Fruit fly (Drosophila melanogaster) whole organism, prepupa: Measurements from ENCODE around the gene Nepl21.

ENCODE experiments used
- Blimp-1 ChIP-seq: fragments of 200-800 bp; sonication (Bioruptor generic); optimal IDR thresholded peaks from 3 replicates; lab custom pipeline; 2017; ENCODE audit warnings: missing biosample characterization, missing genetic modification characterization, mild to moderate bottlenecking, moderate library complexity, missing genetic modification reagents
- CG11294 ChIP-seq: fragments of 200-800 bp; sonication (Bioruptor generic); IDR thresholded peaks from 2 replicates; pipeline ENCODE4 v1.3.6; 2022; ENCODE audit warnings: missing biosample characterization, missing genetic modification characterization
- CG11902 ChIP-seq: fragments of 200-800 bp; sonication (Bioruptor generic); optimal IDR thresholded peaks from 3 replicates; lab custom pipeline; 2016; ENCODE audit warnings: missing biosample characterization, missing genetic modification characterization
- CG15336 ChIP-seq: fragments of 200-800 bp; sonication (Bioruptor generic); IDR thresholded peaks from 2 replicates; pipeline ENCODE4 v1.3.6; 2022; ENCODE audit warnings: missing biosample characterization, missing genetic modification characterization
- CG1621 ChIP-seq: fragments of 200-800 bp; sonication (Bioruptor generic); optimal IDR thresholded peaks from 3 replicates; lab custom pipeline; 2018; ENCODE audit warnings: missing biosample characterization, mild to moderate bottlenecking, missing genetic modification characterization
- CG16779 ChIP-seq: fragments of 200-800 bp; sonication (Bioruptor generic); optimal IDR thresholded peaks from 3 replicates; lab custom pipeline; 2017; ENCODE audit warnings: missing biosample characterization, mild to moderate bottlenecking, missing genetic modification characterization
- CG3032 ChIP-seq: fragments of 200-800 bp; optimal IDR thresholded peaks from 2 replicates; lab custom pipeline; 2019; ENCODE audit warnings: missing biosample characterization, mild to moderate bottlenecking, missing genetic modification characterization, moderate library complexity
- CG32006 ChIP-seq: fragments of 200-800 bp; sonication (Bioruptor generic); optimal IDR thresholded peaks from 3 replicates; lab custom pipeline; 2017; ENCODE audit warnings: missing biosample characterization, mild to moderate bottlenecking, missing genetic modification characterization
- CG34406 ChIP-seq: fragments of 200-800 bp; sonication (Bioruptor generic); optimal IDR thresholded peaks from 3 replicates; lab custom pipeline; 2016; ENCODE audit warnings: missing biosample characterization, missing genetic modification characterization
- CG3919 ChIP-seq: fragments of 200-800 bp; sonication (Bioruptor generic); optimal IDR thresholded peaks from 3 replicates; lab custom pipeline; 2016; ENCODE audit warnings: missing biosample characterization, missing genetic modification characterization
- CG4318 ChIP-seq: fragments of 200-800 bp; sonication (Bioruptor generic); optimal IDR thresholded peaks from 3 replicates; lab custom pipeline; 2017; ENCODE audit warnings: missing biosample characterization, mild to moderate bottlenecking, missing genetic modification characterization
- CG6163 ChIP-seq: fragments of 200-800 bp; sonication (Bioruptor generic); IDR thresholded peaks from 3 replicates; pipeline ENCODE4 v1.3.6; 2022; ENCODE audit warnings: missing biosample characterization, missing genetic modification characterization
- CG6276 ChIP-seq: fragments of 200-800 bp; sonication (Bioruptor generic); optimal IDR thresholded peaks from 2 replicates; lab custom pipeline; 2017; ENCODE audit warnings: missing biosample characterization, mild to moderate bottlenecking, missing genetic modification characterization
- CG6792 ChIP-seq: fragments of 200-800 bp; sonication (Bioruptor generic); optimal IDR thresholded peaks from 3 replicates; lab custom pipeline; 2016; ENCODE audit warnings: missing biosample characterization, missing genetic modification characterization
- CG6808 ChIP-seq: fragments of 200-800 bp; sonication (Bioruptor generic); optimal IDR thresholded peaks from 3 replicates; lab custom pipeline; 2017; ENCODE audit warnings: missing biosample characterization, missing genetic modification characterization, mild to moderate bottlenecking, moderate library complexity, missing genetic modification reagents
- CG6854 ChIP-seq: fragments of 200-800 bp; sonication (Bioruptor generic); optimal IDR thresholded peaks from 2 replicates; lab custom pipeline; 2017; ENCODE audit warnings: missing biosample characterization, mild to moderate bottlenecking, missing genetic modification characterization
- CG7368 ChIP-seq: fragments of 200-800 bp; sonication (Bioruptor generic); optimal IDR thresholded peaks from 3 replicates; lab custom pipeline; 2016; ENCODE audit warnings: missing biosample characterization, missing genetic modification characterization
- CG8119 ChIP-seq: fragments of 200-800 bp; sonication (Bioruptor generic); IDR thresholded peaks from 3 replicates; pipeline ENCODE4 v1.3.6; 2022; ENCODE audit warnings: missing biosample characterization, missing genetic modification characterization
- CG8319 ChIP-seq: fragments of 200-800 bp; sonication (Bioruptor generic); optimal IDR thresholded peaks from 3 replicates; lab custom pipeline; 2016; ENCODE audit warnings: missing biosample characterization, missing genetic modification characterization
- CG9139 ChIP-seq: fragments of 200-800 bp; sonication (Bioruptor generic); optimal IDR thresholded peaks from 3 replicates; lab custom pipeline; 2017; ENCODE audit warnings: missing biosample characterization, mild to moderate bottlenecking, missing genetic modification characterization
- Eip75B ChIP-seq: fragments of 200-800 bp; sonication (Bioruptor generic); optimal IDR thresholded peaks from 3 replicates; lab custom pipeline; 2016; ENCODE audit warnings: missing biosample characterization, missing genetic modification characterization
- Eip78C ChIP-seq: fragments of 200-800 bp; sonication (Bioruptor generic); peaks from one replicate; lab custom pipeline; 2016; ENCODE audit warnings: missing biosample characterization, missing genetic modification characterization
- Eip93F ChIP-seq: fragments of 200-800 bp; sonication (Bioruptor generic); optimal IDR thresholded peaks from 2 replicates; lab custom pipeline; 2016; ENCODE audit warnings: missing biosample characterization, mild to moderate bottlenecking, missing genetic modification characterization
- Ets96B ChIP-seq: fragments of 200-800 bp; optimal IDR thresholded peaks from 2 replicates; lab custom pipeline; 2019; ENCODE audit warnings: missing biosample characterization, mild to moderate bottlenecking, missing genetic modification characterization, moderate library complexity
- Gug ChIP-seq: fragments of 200-800 bp; sonication (Bioruptor generic); IDR thresholded peaks from 2 replicates; pipeline ENCODE4 v1.3.6; 2022; ENCODE audit warnings: missing biosample characterization, missing genetic modification characterization
- Hr4 ChIP-seq: fragments of 200-800 bp; sonication (Bioruptor generic); optimal IDR thresholded peaks from 3 replicates; lab custom pipeline; 2016; ENCODE audit warnings: missing biosample characterization, missing genetic modification characterization
- Lpt ChIP-seq: fragments of 200-800 bp; sonication (Bioruptor generic); optimal IDR thresholded peaks from 3 replicates; lab custom pipeline; 2016; ENCODE audit warnings: missing biosample characterization, missing genetic modification characterization
- Met ChIP-seq: fragments of 200-800 bp; sonication (Bioruptor generic); optimal IDR thresholded peaks from 3 replicates; lab custom pipeline; 2016; ENCODE audit warnings: missing biosample characterization, missing genetic modification characterization
- OdsH ChIP-seq: fragments of 200-800 bp; sonication (Bioruptor generic); optimal IDR thresholded peaks from 3 replicates; lab custom pipeline; 2016; ENCODE audit warnings: missing biosample characterization, missing genetic modification characterization
- Sox14 ChIP-seq: fragments of 200-800 bp; sonication (Bioruptor generic); optimal IDR thresholded peaks from 3 replicates; lab custom pipeline; 2016; ENCODE audit warnings: missing biosample characterization, missing genetic modification characterization
- Sox15 ChIP-seq: fragments of 200-800 bp; sonication (Bioruptor generic); optimal IDR thresholded peaks from 3 replicates; lab custom pipeline; 2016; ENCODE audit warnings: missing biosample characterization, missing genetic modification characterization
- acj6 ChIP-seq: fragments of 200-800 bp; sonication (Bioruptor generic); optimal IDR thresholded peaks from 3 replicates; lab custom pipeline; 2016; ENCODE audit warnings: missing biosample characterization, missing genetic modification characterization
- cyc ChIP-seq: fragments of 200-800 bp; sonication (Bioruptor generic); optimal IDR thresholded peaks from 3 replicates; lab custom pipeline; 2016; ENCODE audit warnings: missing biosample characterization, missing genetic modification characterization
- dsx ChIP-seq: fragments of 200-800 bp; optimal IDR thresholded peaks from 3 replicates; lab custom pipeline; 2019; ENCODE audit warnings: missing biosample characterization, mild to moderate bottlenecking, missing genetic modification characterization, moderate library complexity; ENCODE audit not compliant: poor library complexity, severe bottlenecking
- eg ChIP-seq: fragments of 200-800 bp; sonication (Bioruptor generic); IDR thresholded peaks from 3 replicates; pipeline ENCODE4 v1.3.6; 2022; ENCODE audit warnings: missing biosample characterization, missing genetic modification characterization
- esn ChIP-seq: fragments of 200-800 bp; sonication (Bioruptor generic); optimal IDR thresholded peaks from 2 replicates; lab custom pipeline; 2016; ENCODE audit warnings: missing biosample characterization, mild to moderate bottlenecking, missing genetic modification characterization, moderate library complexity
- fd59A ChIP-seq: fragments of 200-800 bp; sonication (Bioruptor generic); optimal IDR thresholded peaks from 2 replicates; lab custom pipeline; 2017; ENCODE audit warnings: missing biosample characterization, mild to moderate bottlenecking, missing genetic modification characterization, missing genetic modification reagents
- fkh ChIP-seq: fragments of 200-800 bp; sonication (Bioruptor generic); optimal IDR thresholded peaks from 3 replicates; lab custom pipeline; 2017; ENCODE audit warnings: missing biosample characterization, mild to moderate bottlenecking, missing genetic modification characterization, moderate library complexity
- lz ChIP-seq: fragments of 200-800 bp; sonication (Bioruptor generic); optimal IDR thresholded peaks from 3 replicates; lab custom pipeline; 2016; ENCODE audit warnings: missing biosample characterization, missing genetic modification characterization
- net ChIP-seq: fragments of 200-800 bp; sonication (Bioruptor generic); optimal IDR thresholded peaks from 3 replicates; lab custom pipeline; 2016; ENCODE audit warnings: missing biosample characterization, missing genetic modification characterization
- pdm3 ChIP-seq: fragments of 200-800 bp; sonication (Bioruptor generic); optimal IDR thresholded peaks from 3 replicates; lab custom pipeline; 2016; ENCODE audit warnings: missing biosample characterization, missing genetic modification characterization
- salr ChIP-seq, 2 experiments: fragments of 200-800 bp; sonication (Bioruptor generic); optimal IDR thresholded peaks; 3 replicates each; lab custom pipeline; 2016 to 2018; ENCODE audit warnings: missing biosample characterization in 2 of 2, missing genetic modification characterization in 2 of 2, mild to moderate bottlenecking in 1 of 2
- spab ChIP-seq: fragments of 200-800 bp; sonication (Bioruptor generic); optimal IDR thresholded peaks from 2 replicates; lab custom pipeline; 2017; ENCODE audit warnings: missing biosample characterization, mild to moderate bottlenecking, missing genetic modification characterization, missing genetic modification reagents
- ss ChIP-seq, 2 experiments: fragments of 200-800 bp; sonication (Bioruptor generic); optimal IDR thresholded peaks; 2 replicates in 1 of 2; 3 replicates in 1 of 2; lab custom pipeline; 2017 to 2018; ENCODE audit warnings: mild to moderate bottlenecking in 2 of 2, missing biosample characterization in 2 of 2, missing genetic modification characterization in 2 of 2, moderate library complexity in 1 of 2
- svp ChIP-seq: fragments of 200-800 bp; sonication (Bioruptor generic); peaks from one replicate; lab custom pipeline; 2016; ENCODE audit warnings: missing biosample characterization, missing genetic modification characterization
- vri ChIP-seq: fragments of 200-800 bp; sonication (Bioruptor generic); optimal IDR thresholded peaks from 3 replicates; lab custom pipeline; 2016; ENCODE audit warnings: missing biosample characterization, mild to moderate bottlenecking, missing genetic modification characterization

Gene Nepl21

dm6 chr3R:28858241-28858647, 25.2 kb upstream of the Nepl21 start (continued):
- no peak for TF ChIP-seq Sox15 (GFP tag; lab: Kevin White, UChicago)
- TF ChIP-seq ss (GFP tag; optimal IDR thresholded peaks at IDR 0.05; lab: Kevin White, UChicago) = peak; percentile 98 to 99
- peak; percentile 72 for TF ChIP-seq CG3919
- peak; percentile 9 for TF ChIP-seq esn (GFP tag; lab: Kevin White, UChicago)
- TF ChIP-seq CG11294 (GFP tag; lab: Robert Waterston, UW) = no peak
- peak; percentile 85 for TF ChIP-seq eg
- TF ChIP-seq Eip75B (GFP tag; lab: Kevin White, UChicago) = peak; percentile 75
- TF ChIP-seq pdm3 (GFP tag; lab: Kevin White, UChicago) = peak; percentile 59
- peak; percentile 17 for TF ChIP-seq Sox14 (GFP tag; lab: Kevin White, UChicago)
- TF ChIP-seq CG16779 (tag; lab: Kevin White, UChicago) = peak; percentile 88
- peak; percentile 37 for TF ChIP-seq CG6792 (GFP tag; lab: Kevin White, UChicago)
- peak; percentile 86 for TF ChIP-seq CG8119 (GFP tag; lab: Robert Waterston, UW)
- peak; percentile 37 to 46 for TF ChIP-seq salr (GFP tag; optimal IDR thresholded peaks at IDR 0.05; lab: Kevin White, UChicago)
- TF ChIP-seq CG3032 = peak; percentile 72
- no peak for TF ChIP-seq Hr4 (GFP tag; lab: Kevin White, UChicago)
- peak; percentile 70 for TF ChIP-seq vri (GFP tag; lab: Kevin White, UChicago)
- peak; percentile 88 for TF ChIP-seq CG1621
- TF ChIP-seq acj6 (GFP tag; lab: Kevin White, UChicago) = no peak
- TF ChIP-seq CG32006 (GFP tag; lab: Kevin White, UChicago) = peak; percentile 63
- peak; percentile 78 for TF ChIP-seq Lpt
- peak; percentile 52 for TF ChIP-seq CG7368 (GFP tag; lab: Kevin White, UChicago)
- peak; percentile 86 for TF ChIP-seq CG6276 (GFP tag; lab: Kevin White, UChicago)
- TF ChIP-seq fkh (GFP tag; lab: Kevin White, UChicago) = no peak
- TF ChIP-seq CG4318 (GFP tag; lab: Kevin White, UChicago) = no peak
- peak; percentile 83 for TF ChIP-seq Ets96B (tag; lab: Kevin White, UChicago)
- no peak for TF ChIP-seq CG11902 (GFP tag; lab: Kevin White, UChicago)
- TF ChIP-seq Met = peak; percentile 41
- no peak for TF ChIP-seq cyc (GFP tag; lab: Kevin White, UChicago)
- TF ChIP-seq Eip93F (GFP tag; lab: Kevin White, UChicago) = peak; percentile 38
- no peak for TF ChIP-seq svp (GFP tag; lab: Kevin White, UChicago)
- TF ChIP-seq Blimp-1 = peak; percentile 30

- TF ChIP-seq Gug = no peak
- TF ChIP-seq OdsH (GFP tag; lab: Kevin White, UChicago) = no peak
- no peak for TF ChIP-seq acj6 (GFP tag; lab: Kevin White, UChicago)
- TF ChIP-seq esn (GFP tag; lab: Kevin White, UChicago) = peak; percentile 23
- TF ChIP-seq lz (GFP tag; lab: Kevin White, UChicago) = peak; percentile 6
- TF ChIP-seq Blimp-1 = no peak
- TF ChIP-seq Eip78C (GFP tag; lab: Kevin White, UChicago) = peak; percentile 88
- TF ChIP-seq Met = peak; percentile 29
- TF ChIP-seq eg = peak; percentile 66; the same call in 1 of the 3 replicates
- TF ChIP-seq salr (GFP tag; optimal IDR thresholded peaks at IDR 0.05; lab: Kevin White, UChicago) = no peak
- TF ChIP-seq CG6808 (GFP tag; lab: Kevin White, UChicago) = peak; percentile 97
- no peak for TF ChIP-seq CG32006 (GFP tag; lab: Kevin White, UChicago)
- TF ChIP-seq Ets96B (tag; lab: Kevin White, UChicago) = no peak
- TF ChIP-seq CG9139 (GFP tag; lab: Kevin White, UChicago) = peak; percentile 24
- TF ChIP-seq CG16779 (tag; lab: Kevin White, UChicago) = peak; percentile 40
- peak; percentile 74 for TF ChIP-seq CG1621
- TF ChIP-seq dsx (GFP tag; lab: Kevin White, UChicago) = peak; percentile 81
- peak; percentile 28; the same call in 1 of the 3 replicates for TF ChIP-seq CG8119 (GFP tag; lab: Robert Waterston, UW)
- no peak for TF ChIP-seq Sox14 (GFP tag; lab: Kevin White, UChicago)
- peak; percentile 60; the same call in 2 of the 3 replicates for TF ChIP-seq CG6163 (GFP tag; lab: Robert Waterston, UW)
- no peak for TF ChIP-seq fd59A
- peak in 1 of 2 experiments; percentile 47 for TF ChIP-seq ss (GFP tag; optimal IDR thresholded peaks at IDR 0.05; lab: Kevin White, UChicago)
- peak; percentile 44; the same call in 1 of the 2 replicates for TF ChIP-seq CG15336 (GFP tag; lab: Robert Waterston, UW)
- TF ChIP-seq fkh (GFP tag; lab: Kevin White, UChicago) = peak; percentile 30
- no peak for TF ChIP-seq CG8319 (GFP tag; lab: Kevin White, UChicago)
- TF ChIP-seq vri (GFP tag; lab: Kevin White, UChicago) = no peak
- no peak for TF ChIP-seq Sox15 (GFP tag; lab: Kevin White, UChicago)
- peak; percentile 57 for TF ChIP-seq CG6854 (GFP tag; lab: Kevin White, UChicago)
- no peak for TF ChIP-seq spab
- TF ChIP-seq pdm3 (GFP tag; lab: Kevin White, UChicago) = no peak
- no peak for TF ChIP-seq CG4318 (GFP tag; lab: Kevin White, UChicago)
- TF ChIP-seq CG3919 = peak; percentile 30
- peak; percentile 80 for TF ChIP-seq svp (GFP tag; lab: Kevin White, UChicago)
- TF ChIP-seq CG34406 (GFP tag; lab: Kevin White, UChicago) = no peak
- TF ChIP-seq net (GFP tag; lab: Kevin White, UChicago) = peak; percentile 15
These were observed 24.4 kb upstream of the Nepl21 start, which contains the start of gene Inx3 for dm6 chr3R:28859058-28859526. Gene Inx3 (minus strand): TSS chr3R:28859497.
